Fruit fly (Drosophila melanogaster) whole organism, embryonic: ENCODE results near the gene RpL34b.

Source experiments
- CG10274 ChIP-seq: fragments of 200-800 bp; sonication (Bioruptor generic); optimal IDR thresholded peaks from 3 replicates; lab custom pipeline; 2017; ENCODE audit warnings: missing biosample characterization, mild to moderate bottlenecking, missing genetic modification characterization
- CG10431 ChIP-seq: fragments of 200-800 bp; sonication (Bioruptor generic); optimal IDR thresholded peaks from 3 replicates; lab custom pipeline; 2018; ENCODE audit warnings: missing biosample characterization, mild to moderate bottlenecking, missing genetic modification characterization
- CG10979 ChIP-seq: fragments of 200-800 bp; sonication (Bioruptor generic); optimal IDR thresholded peaks from 2 replicates; lab custom pipeline; 2018; ENCODE audit warnings: missing biosample characterization, mild to moderate bottlenecking, missing genetic modification characterization, moderate library complexity
- CG12391 ChIP-seq: fragments of 200-800 bp; sonication (Bioruptor generic); optimal IDR thresholded peaks from 3 replicates; lab custom pipeline; 2018; ENCODE audit warnings: missing biosample characterization, mild to moderate bottlenecking, missing genetic modification characterization, moderate library complexity
- CG12744 ChIP-seq: fragments of 200-800 bp; sonication (Bioruptor generic); optimal IDR thresholded peaks from 2 replicates; lab custom pipeline; 2016; ENCODE audit warnings: missing biosample characterization, missing genetic modification characterization
- CG13287 ChIP-seq: fragments of 200-800 bp; sonication (Bioruptor generic); IDR thresholded peaks from 2 replicates; pipeline ENCODE4 v1.3.6; 2022; ENCODE audit warnings: missing biosample characterization, missing genetic modification characterization; ENCODE audit not compliant: partially characterized antibody
- CG15011 ChIP-seq: fragments of 200-800 bp; sonication (Bioruptor generic); optimal IDR thresholded peaks from 3 replicates; lab custom pipeline; 2018; ENCODE audit warnings: missing biosample characterization, mild to moderate bottlenecking, missing genetic modification characterization
- CG15514 ChIP-seq: fragments of 200-800 bp; sonication (Bioruptor generic); optimal IDR thresholded peaks from 3 replicates; lab custom pipeline; 2017; ENCODE audit warnings: missing biosample characterization, missing genetic modification characterization, mild to moderate bottlenecking, moderate library complexity, missing genetic modification reagents
- CG16863 ChIP-seq: fragments of 200-800 bp; sonication (Bioruptor generic); optimal IDR thresholded peaks from 3 replicates; lab custom pipeline; 2016; ENCODE audit warnings: missing biosample characterization, missing genetic modification characterization
- CG2889 ChIP-seq: fragments of 200-800 bp; sonication (Bioruptor generic); IDR thresholded peaks from 3 replicates; pipeline ENCODE4 v1.3.6; 2022; ENCODE audit warnings: missing biosample characterization, missing genetic modification characterization
- CG5180 ChIP-seq: fragments of 200-800 bp; sonication (Bioruptor generic); optimal IDR thresholded peaks from 3 replicates; lab custom pipeline; 2017; ENCODE audit warnings: missing biosample characterization, missing genetic modification characterization, mild to moderate bottlenecking, moderate library complexity, missing genetic modification reagents
- CG5245 ChIP-seq: fragments of 200-800 bp; sonication (Bioruptor generic); optimal IDR thresholded peaks from 3 replicates; lab custom pipeline; 2016; ENCODE audit warnings: missing biosample characterization, missing genetic modification characterization
- CG9437 ChIP-seq: fragments of 200-800 bp; sonication (Bioruptor generic); optimal IDR thresholded peaks from 2 replicates; lab custom pipeline; 2018; ENCODE audit warnings: missing biosample characterization, mild to moderate bottlenecking, missing genetic modification characterization
- CG9876 ChIP-seq: fragments of 200-800 bp; sonication (Bioruptor generic); optimal IDR thresholded peaks from 2 replicates; lab custom pipeline; 2016; ENCODE audit warnings: missing biosample characterization, missing genetic modification characterization
- CHES-1-like ChIP-seq: fragments of 200-800 bp; sonication (Bioruptor generic); optimal IDR thresholded peaks from 2 replicates; lab custom pipeline; 2016; ENCODE audit warnings: missing biosample characterization, missing genetic modification characterization
- CoRest ChIP-seq: fragments of 200-800 bp; sonication (Bioruptor generic); optimal IDR thresholded peaks from 3 replicates; lab custom pipeline; 2018; ENCODE audit warnings: missing biosample characterization, mild to moderate bottlenecking, missing genetic modification characterization, moderate library complexity
- Dad ChIP-seq: fragments of 200-800 bp; sonication (Bioruptor generic); optimal IDR thresholded peaks from 3 replicates; lab custom pipeline; 2016; ENCODE audit warnings: missing biosample characterization, missing genetic modification characterization
- E2f1 ChIP-seq: fragments of 200-800 bp; sonication (Bioruptor generic); IDR thresholded peaks from 2 replicates; pipeline ENCODE4 v1.3.6; 2022; ENCODE audit warnings: missing biosample characterization, missing genetic modification characterization
- ERR ChIP-seq: fragments of 200-800 bp; sonication (Bioruptor generic); optimal IDR thresholded peaks from 2 replicates; lab custom pipeline; 2016; ENCODE audit warnings: missing biosample characterization, missing genetic modification characterization
- Fer2 ChIP-seq: fragments of 200-800 bp; sonication (Bioruptor generic); optimal IDR thresholded peaks from 2 replicates; lab custom pipeline; 2018; ENCODE audit warnings: missing biosample characterization, mild to moderate bottlenecking, missing genetic modification characterization, moderate library complexity
- Hr39 ChIP-seq: fragments of >200 bp; optimal IDR thresholded peaks from 2 replicates; lab custom pipeline; 2017
- Lpt ChIP-seq: fragments of >200 bp; optimal IDR thresholded peaks from 2 replicates; lab custom pipeline; 2018; ENCODE audit warnings: missing biosample characterization, missing genetic modification characterization
- MESR4 ChIP-seq: fragments of 200-800 bp; sonication (Bioruptor generic); optimal IDR thresholded peaks from 2 replicates; lab custom pipeline; 2018; ENCODE audit warnings: missing biosample characterization, mild to moderate bottlenecking, missing genetic modification characterization, moderate library complexity
- Max ChIP-seq: fragments of 200-800 bp; sonication (Bioruptor generic); optimal IDR thresholded peaks from 2 replicates; lab custom pipeline; 2016; ENCODE audit warnings: missing biosample characterization, mild to moderate bottlenecking, missing genetic modification characterization
- Mrtf ChIP-seq: fragments of 200-800 bp; sonication (Bioruptor generic); IDR thresholded peaks from 3 replicates; pipeline ENCODE4 v1.3.6; 2022; ENCODE audit warnings: missing biosample characterization, missing genetic modification characterization
- NFAT ChIP-seq: fragments of 200-800 bp; sonication (Bioruptor generic); IDR thresholded peaks from 2 replicates; pipeline ENCODE4 v1.3.6; 2022; ENCODE audit warnings: missing biosample characterization, missing genetic modification characterization
- Nf-YA ChIP-seq: fragments of 200-800 bp; sonication (Bioruptor generic); IDR thresholded peaks from 2 replicates; pipeline ENCODE4 v1.3.6; 2022; ENCODE audit warnings: missing biosample characterization, missing genetic modification characterization
- Spps ChIP-seq: fragments of 200-800 bp; sonication (Bioruptor generic); optimal IDR thresholded peaks from 2 replicates; lab custom pipeline; 2018; ENCODE audit warnings: missing biosample characterization, mild to moderate bottlenecking, missing genetic modification characterization
- Ssrp ChIP-seq: fragments of 200-800 bp; sonication (Bioruptor generic); optimal IDR thresholded peaks from 2 replicates; lab custom pipeline; 2018; ENCODE audit warnings: missing biosample characterization, mild to moderate bottlenecking, missing genetic modification characterization, moderate library complexity
- Vsx1 ChIP-seq: fragments of 200-800 bp; sonication (Bioruptor generic); optimal IDR thresholded peaks from 2 replicates; lab custom pipeline; 2017; ENCODE audit warnings: missing biosample characterization, mild to moderate bottlenecking, missing genetic modification characterization, missing genetic modification reagents
- ab ChIP-seq: fragments of 200-800 bp; sonication (Bioruptor generic); optimal IDR thresholded peaks from 2 replicates; lab custom pipeline; 2016; ENCODE audit warnings: missing biosample characterization, missing genetic modification characterization
- ato ChIP-seq: fragments of 200-800 bp; sonication (Bioruptor generic); IDR thresholded peaks from 2 replicates; pipeline ENCODE4 v1.3.6; 2022; ENCODE audit warnings: missing biosample characterization, missing genetic modification characterization; ENCODE audit not compliant: partially characterized antibody
- bsh ChIP-seq, 2 experiments: fragments of 200-800 bp; sonication (Bioruptor generic); optimal IDR thresholded peaks; 2 replicates each; lab custom pipeline; 2017 to 2018; ENCODE audit warnings: mild to moderate bottlenecking in 2 of 2, missing biosample characterization in 2 of 2, missing genetic modification characterization in 2 of 2, moderate library complexity in 1 of 2
- btn ChIP-seq: fragments of 200-800 bp; sonication (Bioruptor generic); optimal IDR thresholded peaks from 2 replicates; lab custom pipeline; 2016; ENCODE audit warnings: missing biosample characterization, missing genetic modification characterization
- chinmo ChIP-seq: fragments of 200-800 bp; sonication (Bioruptor generic); IDR thresholded peaks from 4 replicates; pipeline ENCODE4 v1.3.6; 2022; ENCODE audit warnings: missing biosample characterization, missing genetic modification characterization; ENCODE audit not compliant: partially characterized antibody
- crc ChIP-seq: fragments of 200-800 bp; sonication (Bioruptor generic); optimal IDR thresholded peaks from 2 replicates; lab custom pipeline; 2016; ENCODE audit warnings: missing biosample characterization, missing genetic modification characterization
- esg ChIP-seq: fragments of 200-800 bp; sonication (Bioruptor generic); conservative IDR thresholded peaks from 2 replicates; pipeline ENCODE4 v1.3.6; 2022; ENCODE audit warnings: missing biosample characterization, missing genetic modification characterization
- eve ChIP-seq, 2 experiments: fragments of >200 bp; optimal IDR thresholded peaks; 2 replicates each; lab custom pipeline; 2017; ENCODE audit warnings: missing biosample characterization in 2 of 2, missing genetic modification characterization in 2 of 2
- fd3F ChIP-seq: fragments of 200-800 bp; sonication (Bioruptor generic); optimal IDR thresholded peaks from 2 replicates; lab custom pipeline; 2018; ENCODE audit warnings: missing biosample characterization, mild to moderate bottlenecking, missing genetic modification characterization, moderate library complexity
- fru ChIP-seq: fragments of >200 bp; optimal IDR thresholded peaks from 2 replicates; lab custom pipeline; 2017
- gem ChIP-seq: fragments of 200-800 bp; sonication (Bioruptor generic); optimal IDR thresholded peaks from 2 replicates; lab custom pipeline; 2019; ENCODE audit warnings: missing biosample characterization, mild to moderate bottlenecking, missing genetic modification characterization, moderate library complexity
- hbn ChIP-seq: fragments of 200-800 bp; sonication (Bioruptor generic); IDR thresholded peaks from 2 replicates; pipeline ENCODE4 v1.3.6; 2022; ENCODE audit warnings: missing biosample characterization, missing genetic modification characterization; ENCODE audit not compliant: partially characterized antibody
- jing ChIP-seq: fragments of 200-800 bp; sonication (Bioruptor generic); optimal IDR thresholded peaks from 2 replicates; lab custom pipeline; 2018; ENCODE audit warnings: missing biosample characterization, mild to moderate bottlenecking, missing genetic modification characterization
- lbe ChIP-seq: fragments of 200-800 bp; sonication (Bioruptor generic); optimal IDR thresholded peaks from 2 replicates; lab custom pipeline; 2016; ENCODE audit warnings: missing biosample characterization, mild to moderate bottlenecking, missing genetic modification characterization
- sd ChIP-seq: fragments of 200-800 bp; sonication (Bioruptor generic); optimal IDR thresholded peaks from 3 replicates; lab custom pipeline; 2018; ENCODE audit warnings: missing biosample characterization, mild to moderate bottlenecking, missing genetic modification characterization, moderate library complexity
- sob ChIP-seq: fragments of 200-800 bp; sonication (Bioruptor generic); IDR thresholded peaks from 2 replicates; pipeline ENCODE4 v1.3.6; 2022; ENCODE audit warnings: missing biosample characterization, missing genetic modification characterization
- tio ChIP-seq: fragments of 200-800 bp; sonication (Bioruptor generic); optimal IDR thresholded peaks from 2 replicates; lab custom pipeline; 2017; ENCODE audit warnings: missing biosample characterization, missing genetic modification characterization, inconsistent platforms
- toy ChIP-seq: fragments of 200-800 bp; sonication (Bioruptor generic); IDR thresholded peaks from 2 replicates; pipeline ENCODE4 v1.3.6; 2022; ENCODE audit warnings: missing biosample characterization, missing genetic modification characterization
- trem ChIP-seq: fragments of 200-800 bp; optimal IDR thresholded peaks from 3 replicates; lab custom pipeline; 2019; ENCODE audit warnings: missing biosample characterization, mild to moderate bottlenecking, missing genetic modification characterization, moderate library complexity
- zen ChIP-seq: fragments of 200-800 bp; sonication (Bioruptor generic); optimal IDR thresholded peaks from 3 replicates; lab custom pipeline; 2018; ENCODE audit warnings: missing biosample characterization, mild to moderate bottlenecking, missing genetic modification characterization, moderate library complexity

RpL34b gene

dm6 chr3R:9428988-9429387 lies 28.0 kb upstream of the RpL34b start (continued):
- TF ChIP-seq Max (GFP tag; lab: Kevin White, UChicago) (peak; percentile 6), Fer2 (peak; percentile 49), crc (GFP tag; lab: Kevin White, UChicago) (peak; percentile 48), sob (GFP tag; lab: Robert Waterston, UW) (peak; percentile 77), CG10431 (GFP tag; lab: Kevin White, UChicago) (no peak), Dad (GFP tag; lab: Kevin White, UChicago) (peak; percentile 49), CG16863 (GFP tag; lab: Kevin White, UChicago) (peak; percentile 42), MESR4 (no peak), Nf-YA (GFP tag; lab: Robert Waterston, UW) (peak; percentile 44; the same call in 1 of the 2 replicates), fd3F (GFP tag; lab: Kevin White, UChicago) (peak; percentile 38), bsh (GFP tag; optimal IDR thresholded peaks at IDR 0.05; lab: Kevin White, UChicago) (peak in 1 of 2 experiments; percentile 65), CG5245 (GFP tag; lab: Kevin White, UChicago) (peak; percentile 31), NFAT (peak; percentile 78), CG13287 (GFP tag; lab: Robert Waterston, UW) (no peak), zen (no peak), toy (no peak), hbn (GFP tag; lab: Robert Waterston, UW) (no peak), ab (GFP tag; lab: Kevin White, UChicago) (no peak), esg (GFP tag; lab: Robert Waterston, UW) (0 out of 2 replicates have a peak, but pooled peaks have one; percentile 37), jing (GFP tag; lab: Kevin White, UChicago) (no peak), fru (lab: Kevin White, UChicago) (no peak), tio (GFP tag; lab: Kevin White, UChicago) (no peak), CHES-1-like (GFP tag; lab: Kevin White, UChicago) (peak; percentile 76), trem (no peak), CG2889 (peak; percentile 51; the same call in 1 of the 3 replicates), CG10979 (tag; lab: Kevin White, UChicago) (peak; percentile 42), lbe (GFP tag; lab: Kevin White, UChicago) (no peak), gem (tag; lab: Kevin White, UChicago) (peak; percentile 63), Spps (tag; lab: Kevin White, UChicago) (no peak), Mrtf (GFP tag; lab: Robert Waterston, UW) (no peak), CG10274 (peak; percentile 50), CG9437 (GFP tag; lab: Kevin White, UChicago) (no peak), CoRest (tag; lab: Kevin White, UChicago) (peak; percentile 74), Vsx1 (GFP tag; lab: Kevin White, UChicago) (peak; percentile 35), E2f1 (GFP tag; lab: Robert Waterston, UW) (no peak), Hr39 (lab: Kevin White, UChicago) (no peak), CG12744 (GFP tag; lab: Kevin White, UChicago) (peak; percentile 30), CG15011 (GFP tag; lab: Kevin White, UChicago) (peak; percentile 61), chinmo (GFP tag; lab: Robert Waterston, UW) (no peak), Lpt (no peak), ERR (GFP tag; lab: Kevin White, UChicago) (peak; percentile 72), CG15514 (GFP tag; lab: Kevin White, UChicago) (peak; percentile 81), ato (no peak), btn (GFP tag; lab: Kevin White, UChicago) (no peak), sd (peak; percentile 17), eve (GFP tag; optimal IDR thresholded peaks at IDR 0.05; lab: Kevin White, UChicago) (peak in 1 of 2 experiments; percentile 84), Ssrp (tag; lab: Kevin White, UChicago) (peak; percentile 4), CG9876 (no peak), CG5180 (GFP tag; lab: Kevin White, UChicago) (peak; percentile 44), CG12391 (peak; percentile 71)
